Comparison of ENCODE assay signal across 3 worm cellular contexts in the genomic region with DNA sequence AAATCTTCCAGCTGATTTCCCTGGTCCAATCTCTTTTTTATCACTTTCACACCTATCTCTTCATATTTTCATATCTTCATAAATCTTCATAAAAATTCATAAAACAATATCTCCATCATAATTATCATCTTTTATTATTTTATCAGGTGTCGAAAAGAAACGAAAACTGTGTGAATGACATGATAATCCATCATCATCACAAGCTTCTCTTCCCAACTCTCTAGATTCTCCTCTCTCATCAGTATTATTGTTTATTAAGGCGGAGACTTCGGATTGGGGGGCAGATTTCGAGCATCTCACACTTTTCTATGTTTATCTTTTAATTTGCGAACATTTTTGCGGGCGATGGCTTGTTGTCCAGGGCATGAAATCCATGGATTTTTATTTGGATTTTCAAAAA.
TF ChIP-seq lines count a peak whose summit lies in the region.

No protein-coding gene starts in this region.

TF ChIP-seq in whole organism, L1 larva, 84 proteins besides CTCF, POLR2A, EP300 and RAD21:
- peak; percentile 13 for TF ChIP-seq blmp-1 (tag; optimal IDR thresholded peaks at IDR 0.05; lab: Kevin White, UChicago)
- TF ChIP-seq mep-1 (tag; optimal IDR thresholded peaks at IDR 0.05; lab: Kevin White, UChicago): no peak

TF ChIP-seq in whole organism, late embryonic, 69 proteins besides CTCF, POLR2A, EP300 and RAD21:
- TF ChIP-seq elt-2 (tag; optimal IDR thresholded peaks at IDR 0.05; lab: Kevin White, UChicago): no peak
- TF ChIP-seq tbx-7 (tag; optimal IDR thresholded peaks at IDR 0.05; lab: Kevin White, UChicago): no peak
- peak; percentile 73 for TF ChIP-seq unc-55 (GFP tag; optimal IDR thresholded peaks at IDR 0.05; lab: Kevin White, UChicago)
TF ChIP-seq in whole organism, late embryonic: peak in this region for 1.

TF ChIP-seq in whole organism, mixed stage, embryonic, 35 proteins besides CTCF, POLR2A, EP300 and RAD21:
- TF ChIP-seq tbx-8 (GFP tag; optimal IDR thresholded peaks at IDR 0.05; lab: Kevin White, UChicago) (no peak), snpc-4 (tag; optimal IDR thresholded peaks at IDR 0.05; lab: Kevin White, UChicago) (no peak), nhr-28 (tag; optimal IDR thresholded peaks at IDR 0.05; lab: Kevin White, UChicago) (no peak), unc-62 (GFP tag; optimal IDR thresholded peaks at IDR 0.05; lab: Kevin White, UChicago) (peak; percentile 65), nhr-237 (tag; optimal IDR thresholded peaks at IDR 0.05; lab: Kevin White, UChicago) (no peak), cnd-1 (tag; optimal IDR thresholded peaks at IDR 0.05; lab: Kevin White, UChicago) (no peak)
